Worm (Caenorhabditis elegans): ENCODE data around the gene hrg-9.

- TF ChIP-seq snpc-4 (tag; optimal IDR thresholded peaks at IDR 0.05), result no peak
- no peak for TF ChIP-seq ztf-4 (tag; optimal IDR thresholded peaks at IDR 0.05)
- TF ChIP-seq nhr-23 (tag; optimal IDR thresholded peaks at IDR 0.05), result no peak
- TF ChIP-seq mdl-1 (tag; optimal IDR thresholded peaks at IDR 0.05), result no peak
Observed at ce11 chrV:12939434-12939833, 23.7 kb downstream of the hrg-9 start, which contains the start of gene T16G1.5.

Data from whole organism, L2 larva.